Fruit fly (Drosophila melanogaster): ENCODE measurements around the gene CG9813.

CG9813 gene

DNA sequence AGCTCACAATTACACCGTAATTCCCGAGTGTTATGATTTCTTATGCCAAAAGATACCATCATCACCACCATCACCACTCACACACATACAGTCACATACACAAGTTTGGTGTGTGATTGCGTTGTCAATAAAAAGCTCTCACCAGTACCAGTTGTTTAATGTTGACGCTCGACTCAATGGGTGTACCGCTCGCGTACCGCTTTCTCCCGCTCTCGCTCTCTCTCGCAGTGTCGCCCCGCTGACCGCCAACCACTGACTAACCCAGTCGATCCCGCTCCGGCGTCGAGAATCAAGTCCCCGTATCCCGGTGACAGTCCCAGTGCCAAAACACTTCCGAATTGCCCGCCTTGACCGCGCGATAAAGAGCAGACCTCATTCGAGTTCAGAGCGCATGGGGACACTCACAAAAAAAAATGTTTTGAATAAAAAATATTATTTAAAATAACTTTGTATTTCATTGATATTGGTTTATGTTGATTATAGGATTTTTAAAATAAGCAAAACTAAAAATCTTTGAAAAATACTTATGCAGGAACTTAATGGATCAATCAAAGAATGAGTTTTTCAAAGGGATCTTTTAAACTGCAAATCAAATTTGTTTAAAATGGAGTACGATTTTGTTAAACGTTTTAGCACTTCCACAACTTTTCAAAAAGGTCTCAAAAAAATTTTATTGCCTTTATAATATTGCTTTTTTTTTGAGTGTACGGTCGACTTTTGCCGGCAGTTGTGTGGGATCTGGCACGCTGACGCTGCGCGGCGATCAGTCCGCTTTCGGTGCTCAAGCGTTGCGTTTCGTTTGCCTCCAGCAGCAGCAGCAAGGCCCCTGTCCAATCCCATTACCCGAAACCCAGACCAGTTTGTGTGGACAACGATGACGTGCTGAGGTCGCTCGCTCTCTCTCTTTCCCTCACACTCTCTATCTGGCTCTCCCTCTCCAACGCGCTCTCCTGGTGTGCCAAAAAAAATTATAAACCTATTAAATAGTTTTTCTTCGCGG lies 15.1 kb downstream of the CG9813 start, which contains the start of gene Dic1 (continued):
- peak; percentile 97 for TF ChIP-seq Ssrp (tag; optimal IDR thresholded peaks at IDR 0.05)
- TF ChIP-seq phol (tag; optimal IDR thresholded peaks at IDR 0.05): peak; percentile 98
- peak; percentile 98 for TF ChIP-seq CG17359 (tag; optimal IDR thresholded peaks at IDR 0.05)
- peak; percentile 89 for TF ChIP-seq ranshi (GFP tag; IDR thresholded peaks at IDR 0.05)
- peak; percentile 92 for TF ChIP-seq mam (GFP tag; optimal IDR thresholded peaks at IDR 0.05)
- TF ChIP-seq CG14860 (GFP tag; IDR thresholded peaks at IDR 0.05; ENCODE audit: partially characterized antibody): no peak
- TF ChIP-seq zfh1 (GFP tag; IDR thresholded peaks at IDR 0.05): peak; percentile 83
- TF ChIP-seq CG3847 (GFP tag; IDR thresholded peaks at IDR 0.05): peak; percentile 94
- peak; percentile 94 for TF ChIP-seq salm (tag; optimal IDR thresholded peaks at IDR 0.05)
- TF ChIP-seq dpn (GFP tag; optimal IDR thresholded peaks at IDR 0.05): peak; percentile 93 to 95
- peak; percentile 77 for TF ChIP-seq da (GFP tag; optimal IDR thresholded peaks at IDR 0.05)
- TF ChIP-seq grn (GFP tag; optimal IDR thresholded peaks at IDR 0.05): peak; percentile 3
- peak; percentile 88 for TF ChIP-seq CG17912 (GFP tag; optimal IDR thresholded peaks at IDR 0.05)
- TF ChIP-seq bbx (GFP tag; IDR thresholded peaks at IDR 0.05; ENCODE audit: partially characterized antibody): 0 out of 2 replicates have a peak, but pooled peaks have one; percentile 43
- TF ChIP-seq ap (GFP tag; IDR thresholded peaks at IDR 0.05): peak; percentile 75; the same call in 1 of the 2 replicates
- peak; percentile 85 for TF ChIP-seq CG8944 (GFP tag; optimal IDR thresholded peaks at IDR 0.05)
- TF ChIP-seq Nf-YB (GFP tag; optimal IDR thresholded peaks at IDR 0.05): peak; percentile 86
- no peak for TF ChIP-seq mld (GFP tag; IDR thresholded peaks at IDR 0.05; ENCODE audit: partially characterized antibody)
- peak; percentile 88 for TF ChIP-seq Hmx (GFP tag; optimal IDR thresholded peaks at IDR 0.05)
- peak; percentile 99 for TF ChIP-seq CG17361 (GFP tag; IDR thresholded peaks at IDR 0.05)
- peak; percentile 71; the same call in 2 of the 3 replicates for TF ChIP-seq otp (GFP tag; IDR thresholded peaks at IDR 0.05)
- TF ChIP-seq Mes4 (GFP tag; optimal IDR thresholded peaks at IDR 0.05): peak; percentile 85
- TF ChIP-seq CG8281 (tag; optimal IDR thresholded peaks at IDR 0.05): peak; percentile 87
- TF ChIP-seq stwl (tag; optimal IDR thresholded peaks at IDR 0.05): peak; percentile 37
- TF ChIP-seq inv (GFP tag; IDR thresholded peaks at IDR 0.05; ENCODE audit: partially characterized antibody): no peak; the same call in 1 of the 2 replicates
- peak; percentile 95 for TF ChIP-seq Fer2 (tag; optimal IDR thresholded peaks at IDR 0.05)
- peak; percentile 54 for TF ChIP-seq crol (GFP tag; IDR thresholded peaks at IDR 0.05)
- TF ChIP-seq luna (GFP tag; optimal IDR thresholded peaks at IDR 0.05): peak; percentile 83
- TF ChIP-seq BtbVII (GFP tag; optimal IDR thresholded peaks at IDR 0.05): peak; percentile 98
- TF ChIP-seq fd102C (GFP tag; optimal IDR thresholded peaks at IDR 0.05): no peak
- peak; percentile 95 for TF ChIP-seq CG18476 (GFP tag; optimal IDR thresholded peaks at IDR 0.05)
- TF ChIP-seq vvl (GFP tag; IDR thresholded peaks at IDR 0.05): peak; percentile 94
- peak; percentile 51; the same call in 1 of the 2 replicates for TF ChIP-seq CG42726 (GFP tag; IDR thresholded peaks at IDR 0.05; ENCODE audit: partially characterized antibody)
- no peak; the same call in 2 of the 3 replicates for TF ChIP-seq z (GFP tag; IDR thresholded peaks at IDR 0.05)
- peak; percentile 94 for TF ChIP-seq kni (GFP tag; optimal IDR thresholded peaks at IDR 0.05)
- TF ChIP-seq fru (optimal IDR thresholded peaks at IDR 0.05): no peak
- TF ChIP-seq Optix (GFP tag; IDR thresholded peaks at IDR 0.05): peak; percentile 37; the same call in 1 of the 3 replicates
- peak; percentile 88 for TF ChIP-seq slp2 (GFP tag; optimal IDR thresholded peaks at IDR 0.05)
- TF ChIP-seq amos (GFP tag; IDR thresholded peaks at IDR 0.05; ENCODE audit: partially characterized antibody): no peak; the same call in 1 of the 2 replicates
- peak; percentile 91 for TF ChIP-seq al (GFP tag; IDR thresholded peaks at IDR 0.05)
- TF ChIP-seq CG12155 (GFP tag; optimal IDR thresholded peaks at IDR 0.05): peak; percentile 95
- TF ChIP-seq vfl (GFP tag; optimal IDR thresholded peaks at IDR 0.05): peak; percentile 93
- TF ChIP-seq emc (GFP tag; optimal IDR thresholded peaks at IDR 0.05): peak; percentile 84
- peak; percentile 65 for TF ChIP-seq Ets97D (GFP tag; optimal IDR thresholded peaks at IDR 0.05)
- TF ChIP-seq p53 (GFP tag; optimal IDR thresholded peaks at IDR 0.05): peak; percentile 66
- no peak for TF ChIP-seq gce (GFP tag; IDR thresholded peaks at IDR 0.05)
- peak; percentile 94 for TF ChIP-seq CG6765 (GFP tag; optimal IDR thresholded peaks at IDR 0.05)
- peak; percentile 48; the same call in 1 of the 2 replicates for TF ChIP-seq bowl (GFP tag; IDR thresholded peaks at IDR 0.05)
